Worm (Caenorhabditis elegans) whole organism, late embryonic: Measurements from ENCODE around the gene igeg-1.

Source experiments
- C08G9.2 ChIP-seq: sonication (generic microtip); optimal IDR thresholded peaks from 2 replicates; lab custom pipeline; 2016; ENCODE audit warnings: mild to moderate bottlenecking, missing genetic modification characterization, moderate library complexity, missing compliant biosample characterization
- C38D4.7 ChIP-seq: fragments of 200-800 bp; sonication (Bioruptor generic); optimal IDR thresholded peaks from 2 replicates; lab custom pipeline; 2018; ENCODE audit warnings: mild to moderate bottlenecking, missing genetic modification characterization, moderate library complexity, missing compliant biosample characterization
- K09A11.1 ChIP-seq: sonication (generic microtip); optimal IDR thresholded peaks from 2 replicates; lab custom pipeline; 2017; ENCODE audit warnings: antibody characterized with exemption, mild to moderate bottlenecking, missing genetic modification characterization, missing compliant biosample characterization; ENCODE audit not compliant: insufficient read depth
- Y22D7AL.16 ChIP-seq: sonication (generic microtip); optimal IDR thresholded peaks from 2 replicates; lab custom pipeline; 2016; ENCODE audit warnings: missing genetic modification characterization, missing compliant biosample characterization
- ahr-1 ChIP-seq: sonication (generic microtip); optimal IDR thresholded peaks from 2 replicates; lab custom pipeline; 2016; ENCODE audit warnings: missing genetic modification characterization, missing compliant biosample characterization
- ama-1 ChIP-seq: fragments of 150-350 bp; optimal IDR thresholded peaks from 2 replicates; lab custom pipeline; 2014
- ceh-19 ChIP-seq: fragments of 200-800 bp; sonication (Bioruptor generic); optimal IDR thresholded peaks from 2 replicates; lab custom pipeline; 2018; ENCODE audit warnings: mild to moderate bottlenecking, missing genetic modification characterization, missing compliant biosample characterization
- ceh-2 ChIP-seq: sonication (generic microtip); optimal IDR thresholded peaks from 2 replicates; lab custom pipeline; 2016; ENCODE audit warnings: missing genotype, missing genetic modification characterization, missing compliant biosample characterization
- ceh-34 ChIP-seq: sonication (generic microtip); optimal IDR thresholded peaks from 2 replicates; lab custom pipeline; 2016; ENCODE audit warnings: mild to moderate bottlenecking, missing genetic modification characterization, missing compliant biosample characterization
- ceh-45 ChIP-seq: fragments of 200-800 bp; sonication (Bioruptor generic); IDR thresholded peaks from 2 replicates; pipeline ENCODE4 v1.3.6; 2022; ENCODE audit warnings: missing genetic modification reagents, missing genetic modification characterization, missing compliant biosample characterization
- ceh-9 ChIP-seq: sonication (generic microtip); optimal IDR thresholded peaks from 2 replicates; lab custom pipeline; 2016; ENCODE audit warnings: mild to moderate bottlenecking, missing genetic modification characterization, inconsistent platforms, missing compliant biosample characterization
- che-1 ChIP-seq: sonication (generic microtip); optimal IDR thresholded peaks from 2 replicates; lab custom pipeline; 2016; ENCODE audit warnings: mild to moderate bottlenecking, missing genetic modification characterization, missing compliant biosample characterization
- dmd-4 ChIP-seq: sonication (generic microtip); optimal IDR thresholded peaks from 2 replicates; lab custom pipeline; 2016; ENCODE audit warnings: borderline replicate concordance, missing genetic modification characterization, missing compliant biosample characterization
- dve-1 ChIP-seq: sonication (generic microtip); optimal IDR thresholded peaks from 2 replicates; lab custom pipeline; 2017; ENCODE audit warnings: antibody characterized with exemption, mild to moderate bottlenecking, missing genetic modification characterization, missing compliant biosample characterization
- elt-2 ChIP-seq: sonication (generic microtip); optimal IDR thresholded peaks from 2 replicates; lab custom pipeline; 2016; ENCODE audit warnings: missing genetic modification reagents, missing genetic modification characterization, missing compliant biosample characterization
- elt-4 ChIP-seq: sonication (generic microtip); optimal IDR thresholded peaks from 2 replicates; lab custom pipeline; 2016; ENCODE audit warnings: missing genetic modification characterization, missing compliant biosample characterization
- eyg-1 ChIP-seq: sonication (generic microtip); optimal IDR thresholded peaks from 2 replicates; lab custom pipeline; 2016; ENCODE audit warnings: missing genotype, missing genetic modification characterization, missing compliant biosample characterization
- fax-1 ChIP-seq: sonication (generic microtip); optimal IDR thresholded peaks from 2 replicates; lab custom pipeline; 2016; ENCODE audit warnings: missing genotype, missing genetic modification characterization, missing compliant biosample characterization
- fkh-6 ChIP-seq: sonication (generic microtip); optimal IDR thresholded peaks from 2 replicates; lab custom pipeline; 2016; ENCODE audit warnings: missing genetic modification characterization, missing compliant biosample characterization
- hlh-13 ChIP-seq: fragments of 200-800 bp; sonication (Bioruptor generic); optimal IDR thresholded peaks from 2 replicates; lab custom pipeline; 2018; ENCODE audit warnings: mild to moderate bottlenecking, missing genetic modification characterization, missing compliant biosample characterization
- hlh-15 ChIP-seq: sonication (generic microtip); optimal IDR thresholded peaks from 2 replicates; lab custom pipeline; 2016; ENCODE audit warnings: missing genetic modification characterization, missing compliant biosample characterization
- hlh-30 ChIP-seq: sonication (generic microtip); optimal IDR thresholded peaks from 2 replicates; lab custom pipeline; 2017; ENCODE audit warnings: antibody characterized with exemption, missing genetic modification characterization, missing compliant biosample characterization; ENCODE audit not compliant: insufficient read depth
- lin-11 ChIP-seq: fragments of 200-800 bp; sonication (Bioruptor generic); optimal IDR thresholded peaks from 2 replicates; lab custom pipeline; 2018; ENCODE audit warnings: mild to moderate bottlenecking, missing genetic modification characterization, missing compliant biosample characterization
- madf-2 ChIP-seq: sonication (generic microtip); optimal IDR thresholded peaks from 2 replicates; lab custom pipeline; 2017; ENCODE audit warnings: missing genetic modification characterization, missing compliant biosample characterization
- nfya-1 ChIP-seq: sonication (generic microtip); optimal IDR thresholded peaks from 2 replicates; lab custom pipeline; 2017; ENCODE audit warnings: missing genetic modification characterization, mild to moderate bottlenecking, missing compliant biosample characterization, antibody characterized with exemption, moderate library complexity
- nhr-232 ChIP-seq: sonication (generic microtip); optimal IDR thresholded peaks from 2 replicates; lab custom pipeline; 2016; ENCODE audit warnings: missing genetic modification characterization, missing compliant biosample characterization
- odd-2 ChIP-seq: sonication (generic microtip); optimal IDR thresholded peaks from 2 replicates; lab custom pipeline; 2017; ENCODE audit warnings: antibody characterized with exemption, mild to moderate bottlenecking, missing genetic modification characterization, missing compliant biosample characterization
- pag-3 ChIP-seq: sonication (generic microtip); optimal IDR thresholded peaks from 2 replicates; lab custom pipeline; 2016; ENCODE audit warnings: missing compliant biosample characterization, missing genetic modification characterization, borderline replicate concordance
- pat-9 ChIP-seq: fragments of 200-800 bp; sonication (Bioruptor generic); optimal IDR thresholded peaks from 2 replicates; lab custom pipeline; 2018; ENCODE audit warnings: mild to moderate bottlenecking, missing genetic modification characterization, moderate library complexity, missing compliant biosample characterization
- pha-2 ChIP-seq: sonication (generic microtip); optimal IDR thresholded peaks from 2 replicates; lab custom pipeline; 2017; ENCODE audit warnings: mild to moderate bottlenecking, missing genetic modification characterization, missing compliant biosample characterization
- pha-4 ChIP-seq: fragments of 150-350 bp; optimal IDR thresholded peaks from 2 replicates; lab custom pipeline; 2018; ENCODE audit warnings: missing biosample characterization, missing genetic modification reagents, missing genetic modification characterization
- pqm-1 ChIP-seq: sonication (generic microtip); optimal IDR thresholded peaks from 2 replicates; lab custom pipeline; 2016; ENCODE audit warnings: missing genetic modification characterization, missing compliant biosample characterization
- pros-1 ChIP-seq: fragments of 150-350 bp; optimal IDR thresholded peaks from 2 replicates; lab custom pipeline; 2014; ENCODE audit warnings: missing biosample characterization, missing genetic modification reagents, missing genetic modification characterization
- rnt-1 ChIP-seq: sonication (generic microtip); optimal IDR thresholded peaks from 2 replicates; lab custom pipeline; 2016; ENCODE audit warnings: missing genetic modification characterization, missing compliant biosample characterization
- unc-3 ChIP-seq, 2 experiments: fragments of 200-800 bp in 1 of 2; sonication (Bioruptor generic) in 1 of 2; sonication (generic microtip) in 1 of 2; conservative IDR thresholded peaks in 1 of 2; optimal IDR thresholded peaks in 1 of 2; 2 replicates each; pipeline versions ENCODE4 v1.3.6 to Lab custom; 2016 to 2022; ENCODE audit warnings: missing compliant biosample characterization in 2 of 2, missing genetic modification characterization in 2 of 2, missing genetic modification reagents in 1 of 2
- unc-55 ChIP-seq: sonication (generic microtip); optimal IDR thresholded peaks from 2 replicates; lab custom pipeline; 2017; ENCODE audit warnings: missing biosample characterization, missing genetic modification reagents, missing genetic modification characterization
- zip-5 ChIP-seq: sonication (generic microtip); optimal IDR thresholded peaks from 2 replicates; lab custom pipeline; 2016; ENCODE audit warnings: missing genetic modification characterization, missing compliant biosample characterization

Gene igeg-1

ce11 chrIV:4557130-4557529, 5.3 kb upstream of the igeg-1 start:
- TF ChIP-seq zip-5 (tag; lab: Kevin White, UChicago) (no peak), pha-2 (tag; lab: Kevin White, UChicago) (no peak), dmd-4 (tag; lab: Kevin White, UChicago) (no peak), Y22D7AL.16 (tag; lab: Kevin White, UChicago) (no peak), eyg-1 (no peak), nhr-232 (no peak), fkh-6 (tag; lab: Kevin White, UChicago) (no peak), unc-3 (GFP tag; conservative IDR thresholded peaks at IDR 0.05; lab: Robert Waterston, UW) (no peak), unc-3 (tag; optimal IDR thresholded peaks at IDR 0.05; lab: Kevin White, UChicago) (no peak), ahr-1 (no peak), hlh-13 (GFP tag; lab: Kevin White, UChicago) (no peak), lin-11 (tag; lab: Kevin White, UChicago) (no peak), pros-1 (tag; lab: Kevin White, UChicago) (no peak)

DNA sequence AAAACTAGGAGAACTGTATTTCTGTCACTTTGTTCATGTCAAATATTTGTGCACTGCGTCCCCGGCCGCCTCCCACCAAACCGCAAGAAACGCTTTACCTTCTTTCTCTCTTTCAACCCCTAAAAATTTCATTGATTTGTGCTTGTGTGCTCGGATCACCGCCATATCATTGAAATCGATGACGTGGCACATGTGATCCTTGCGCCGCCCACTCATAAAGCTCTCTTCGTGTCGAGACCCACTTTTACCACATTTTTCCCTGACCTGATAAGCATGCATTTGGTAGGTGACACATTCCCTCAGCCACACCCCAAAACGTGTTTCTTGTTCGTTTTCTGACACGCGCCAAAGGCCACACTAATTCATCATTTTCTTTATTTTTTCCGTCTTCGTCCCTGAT, 4.7 kb upstream of the igeg-1 start:
- TF ChIP-seq pag-3 (no peak), odd-2 (tag; lab: Kevin White, UChicago) (no peak), ceh-2 (tag; lab: Kevin White, UChicago) (no peak), che-1 (tag; lab: Kevin White, UChicago) (no peak), rnt-1 (tag; lab: Kevin White, UChicago) (no peak), elt-4 (tag; lab: Kevin White, UChicago) (no peak), ceh-19 (GFP tag; lab: Kevin White, UChicago) (no peak), pqm-1 (tag; lab: Kevin White, UChicago) (no peak), eyg-1 (no peak)

ce11 chrIV:4559160-4559559, 3.3 kb upstream of the igeg-1 start:
- TF ChIP-seq dve-1 (tag; lab: Kevin White, UChicago) = no peak
- TF ChIP-seq ahr-1 = no peak
- no peak for TF ChIP-seq fax-1

DNA sequence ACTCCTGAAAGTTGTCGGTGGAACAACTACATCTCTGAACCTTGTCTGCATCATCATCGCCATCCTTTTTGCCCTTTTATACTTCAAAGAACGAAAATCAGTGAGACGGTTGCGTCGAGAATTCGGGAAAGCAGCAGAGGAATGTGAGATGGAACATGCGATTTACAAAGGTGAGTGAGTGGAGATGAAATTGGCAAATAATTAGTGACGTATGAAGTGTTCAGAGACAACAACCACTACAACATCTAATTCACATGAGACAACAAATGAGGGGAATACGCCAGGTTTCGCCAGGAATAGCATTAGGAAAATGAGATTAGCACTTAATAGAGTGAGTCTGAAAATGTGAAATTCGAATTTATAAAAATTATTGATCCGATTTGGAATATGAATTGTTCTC, 2.1 kb downstream of the igeg-1 start:
- TF ChIP-seq dmd-4 (tag; lab: Kevin White, UChicago) (no peak), ceh-34 (tag; lab: Kevin White, UChicago) (no peak), fkh-6 (tag; lab: Kevin White, UChicago) (no peak), nfya-1 (tag; lab: Kevin White, UChicago) (no peak), Y22D7AL.16 (tag; lab: Kevin White, UChicago) (no peak), ceh-9 (tag; lab: Kevin White, UChicago) (no peak), unc-55 (GFP tag; lab: Kevin White, UChicago) (no peak), elt-2 (tag; lab: Kevin White, UChicago) (no peak), unc-3 (GFP tag; conservative IDR thresholded peaks at IDR 0.05; lab: Robert Waterston, UW) (no peak), unc-3 (tag; optimal IDR thresholded peaks at IDR 0.05; lab: Kevin White, UChicago) (no peak), K09A11.1 (no peak), pat-9 (tag; lab: Kevin White, UChicago) (no peak)

ce11 chrIV:4565882-4566281, 3.4 kb downstream of the igeg-1 start:
- TF ChIP-seq C08G9.2 (tag; lab: Kevin White, UChicago) = no peak
- TF ChIP-seq hlh-30 (tag; lab: Kevin White, UChicago) = no peak
- TF ChIP-seq odd-2 (tag; lab: Kevin White, UChicago) = no peak
- TF ChIP-seq rnt-1 (tag; lab: Kevin White, UChicago) = no peak
- TF ChIP-seq C38D4.7 (GFP tag; lab: Kevin White, UChicago) = no peak
- TF ChIP-seq pha-4 = no peak
- no peak for TF ChIP-seq ceh-9 (tag; lab: Kevin White, UChicago)
- no peak for TF ChIP-seq ceh-34 (tag; lab: Kevin White, UChicago)
- no peak for TF ChIP-seq ama-1 (lab: Kevin White, UChicago)
- no peak for TF ChIP-seq eyg-1
- TF ChIP-seq unc-3 (GFP tag; conservative IDR thresholded peaks at IDR 0.05; lab: Robert Waterston, UW) = no peak
- TF ChIP-seq unc-3 (tag; optimal IDR thresholded peaks at IDR 0.05; lab: Kevin White, UChicago) = no peak
- TF ChIP-seq K09A11.1 = no peak
- TF ChIP-seq hlh-15 (tag; lab: Kevin White, UChicago) = no peak
- TF ChIP-seq madf-2 (tag; lab: Kevin White, UChicago) = no peak
- no peak for TF ChIP-seq fax-1
- TF ChIP-seq ceh-45 (GFP tag; lab: Robert Waterston, UW) = no peak
- TF ChIP-seq, all 69 proteins: peak for 0
